Fruit fly (Drosophila melanogaster): ENCODE results near the gene Caf1-180.

Caf1-180 gene

dm6 chrX:8601165-8601564 is 4.9 kb downstream of the Caf1-180 start (continued):
- TF ChIP-seq CG12769 (tag; optimal IDR thresholded peaks at IDR 0.05) (no peak), disco-r (GFP tag; optimal IDR thresholded peaks at IDR 0.05) (no peak), ewg (GFP tag; optimal IDR thresholded peaks at IDR 0.05) (peak; percentile 19), hb (GFP tag; IDR thresholded peaks at IDR 0.05; ENCODE audit: partially characterized antibody) (no peak), Eip74EF (GFP tag; optimal IDR thresholded peaks at IDR 0.05) (no peak), salm (tag; optimal IDR thresholded peaks at IDR 0.05) (no peak), CG18619 (GFP tag; optimal IDR thresholded peaks at IDR 0.05) (no peak), Hr39 (optimal IDR thresholded peaks at IDR 0.05) (no peak), CG6791 (GFP tag; IDR thresholded peaks at IDR 0.05; ENCODE audit: partially characterized antibody) (no peak), rib (GFP tag; IDR thresholded peaks at IDR 0.05) (no peak), fd3F (GFP tag; optimal IDR thresholded peaks at IDR 0.05) (no peak), grn (GFP tag; optimal IDR thresholded peaks at IDR 0.05) (no peak), CoRest (tag; optimal IDR thresholded peaks at IDR 0.05) (no peak), ttk (GFP tag; IDR thresholded peaks at IDR 0.05) (no peak), CG1233 (GFP tag; optimal IDR thresholded peaks at IDR 0.05) (no peak), Stat92E (GFP tag; optimal IDR thresholded peaks at IDR 0.05) (no peak), Spps (tag; optimal IDR thresholded peaks at IDR 0.05) (no peak), Vsx1 (GFP tag; optimal IDR thresholded peaks at IDR 0.05) (no peak), HHEX (GFP tag; optimal IDR thresholded peaks at IDR 0.05) (peak; percentile 40), CG12104 (GFP tag; optimal IDR thresholded peaks at IDR 0.05) (no peak), CG33557 (GFP tag; optimal IDR thresholded peaks at IDR 0.05) (no peak), Dfd (GFP tag; optimal IDR thresholded peaks at IDR 0.05) (no peak), Neu2 (GFP tag; optimal IDR thresholded peaks at IDR 0.05; ENCODE audit: borderline replicate concordance) (no peak), Hmr (GFP tag; optimal IDR thresholded peaks at IDR 0.05) (no peak), crp (GFP tag; optimal IDR thresholded peaks at IDR 0.05) (no peak), Aef1 (GFP tag; IDR thresholded peaks at IDR 0.05) (peak; percentile 29; the same call in 2 of the 3 replicates), CG1647 (GFP tag; optimal IDR thresholded peaks at IDR 0.05) (no peak), bab2 (GFP tag; optimal IDR thresholded peaks at IDR 0.05) (peak; percentile 8), onecut (GFP tag; IDR thresholded peaks at IDR 0.05) (no peak; the same call in 1 of the 2 replicates), CG2199 (GFP tag; IDR thresholded peaks at IDR 0.05) (no peak), esg (GFP tag; conservative IDR thresholded peaks at IDR 0.05) (0 out of 2 replicates have a peak, but pooled peaks have one; percentile 28), CG6272 (GFP tag; IDR thresholded peaks at IDR 0.05) (no peak), CG31224 (GFP tag; IDR thresholded peaks at IDR 0.05) (no peak), BEAF-32 (GFP tag; optimal IDR thresholded peaks at IDR 0.05) (no peak), grau (tag; optimal IDR thresholded peaks at IDR 0.05) (no peak), pros (GFP tag; optimal IDR thresholded peaks at IDR 0.05) (no peak), CG11560 (tag; IDR thresholded peaks at IDR 0.05) (no peak), prd (optimal IDR thresholded peaks at IDR 0.05) (no peak), prd (GFP tag; IDR thresholded peaks at IDR 0.05) (peak; percentile 70), inv (GFP tag; IDR thresholded peaks at IDR 0.05; ENCODE audit: partially characterized antibody) (no peak), HmgZ (tag; optimal IDR thresholded peaks at IDR 0.05) (no peak), unc-4 (GFP tag; IDR thresholded peaks at IDR 0.05; ENCODE audit: partially characterized antibody) (no peak), Doc3 (GFP tag; IDR thresholded peaks at IDR 0.05; ENCODE audit: partially characterized antibody) (no peak), CG12299 (tag; optimal IDR thresholded peaks at IDR 0.05) (no peak), ase (GFP tag; IDR thresholded peaks at IDR 0.05) (no peak), CG6254 (GFP tag; optimal IDR thresholded peaks at IDR 0.05) (no peak), CG9817 (tag; optimal IDR thresholded peaks at IDR 0.05) (peak; percentile 16), Lhr (GFP tag; optimal IDR thresholded peaks at IDR 0.05) (no peak), Hand (GFP tag; optimal IDR thresholded peaks at IDR 0.05) (no peak), Ssrp (tag; optimal IDR thresholded peaks at IDR 0.05) (peak; percentile 43)
